Fruit fly (Drosophila melanogaster) whole organism, adult: Measurements from ENCODE around the gene CG32548.
A peak's percentile ranks its signal among the peaks of the same experiment; 100 is the strongest.

Experiments
- CG12768 ChIP-seq: fragments of 200-800 bp; sonication (Bioruptor generic); optimal IDR thresholded peaks from 2 replicates; lab custom pipeline; 2017; ENCODE audit warnings: missing biosample characterization, missing genetic modification characterization, mild to moderate bottlenecking, moderate library complexity, missing genetic modification reagents
- CG1620 ChIP-seq: fragments of 200-800 bp; sonication (Bioruptor generic); optimal IDR thresholded peaks from 2 replicates; lab custom pipeline; 2016; ENCODE audit warnings: missing biosample characterization, missing genetic modification characterization
- CG7045 ChIP-seq: fragments of 200-800 bp; sonication (Bioruptor generic); optimal IDR thresholded peaks from 2 replicates; lab custom pipeline; 2017; ENCODE audit warnings: missing biosample characterization, mild to moderate bottlenecking, missing genetic modification characterization
- CG7101 ChIP-seq: fragments of 200-800 bp; sonication (Bioruptor generic); optimal IDR thresholded peaks from 2 replicates; lab custom pipeline; 2018; ENCODE audit warnings: missing biosample characterization, mild to moderate bottlenecking, missing genetic modification characterization, moderate library complexity
- Clk ChIP-seq: fragments of 200-800 bp; sonication (Bioruptor generic); optimal IDR thresholded peaks from 2 replicates; lab custom pipeline; 2017; ENCODE audit warnings: missing biosample characterization, missing genetic modification characterization
- cnc ChIP-seq, 2 experiments: fragments of >200 bp; optimal IDR thresholded peaks; 2 replicates each; lab custom pipeline; 2017
- kay ChIP-seq: fragments of 200-800 bp; sonication (Bioruptor generic); peaks from one replicate; lab custom pipeline; 2016; ENCODE audit warnings: missing biosample characterization, missing genetic modification characterization, borderline replicate concordance
- pad ChIP-seq: fragments of 200-800 bp; sonication (Bioruptor generic); optimal IDR thresholded peaks from 3 replicates; lab custom pipeline; 2017; ENCODE audit warnings: missing biosample characterization, missing genetic modification characterization, mild to moderate bottlenecking, moderate library complexity, missing genetic modification reagents
- tj ChIP-seq: fragments of 200-800 bp; sonication (Bioruptor generic); optimal IDR thresholded peaks from 3 replicates; lab custom pipeline; 2017; ENCODE audit warnings: missing biosample characterization, mild to moderate bottlenecking, missing genetic modification characterization, moderate library complexity
- toe ChIP-seq: fragments of 200-800 bp; sonication (Bioruptor generic); optimal IDR thresholded peaks from 2 replicates; lab custom pipeline; 2016; ENCODE audit warnings: missing biosample characterization, missing genetic modification characterization

DNA sequence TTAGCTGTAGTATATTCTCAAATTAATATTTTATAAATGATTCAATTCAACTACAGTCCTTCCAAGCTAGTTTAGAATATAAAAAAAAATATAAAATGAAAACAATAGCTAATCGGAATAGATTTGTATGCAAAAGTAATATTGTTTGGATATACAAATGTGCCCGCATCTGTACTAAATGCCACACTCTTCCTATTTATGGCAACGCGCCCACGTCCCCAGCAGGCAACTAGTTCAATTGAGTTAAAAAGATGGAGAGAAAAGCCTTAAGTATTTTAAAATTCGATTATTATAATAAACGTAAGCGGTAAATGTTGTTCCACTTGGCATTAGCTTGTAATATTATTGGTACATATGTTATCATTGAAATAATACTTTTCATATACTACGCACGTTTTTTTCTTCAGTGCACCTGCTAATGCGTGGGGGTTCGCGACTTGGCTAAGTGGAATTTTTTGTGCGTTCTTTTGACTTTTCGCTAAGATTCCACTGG, 34.8 kb downstream of the CG32548 start:
- TF ChIP-seq pad (GFP tag; lab: Kevin White, UChicago) = no peak
- TF ChIP-seq Clk = no peak
- peak; percentile 28 for TF ChIP-seq toe (GFP tag; lab: Kevin White, UChicago)
- no peak for TF ChIP-seq cnc (optimal IDR thresholded peaks at IDR 0.05; lab: Kevin White, UChicago)
- no peak for TF ChIP-seq kay (GFP tag; lab: Kevin White, UChicago)
- TF ChIP-seq CG12768 = no peak
- peak; percentile 31 for TF ChIP-seq CG7045 (GFP tag; lab: Kevin White, UChicago)
- no peak for TF ChIP-seq tj (GFP tag; lab: Kevin White, UChicago)
- peak; percentile 17 for TF ChIP-seq CG7101 (tag; lab: Kevin White, UChicago)
- no peak for TF ChIP-seq CG1620 (GFP tag; lab: Kevin White, UChicago)
